Worm (Caenorhabditis elegans) whole organism, L2 larva: ENCODE data around the gene pal-1.

Experiments used
- nhr-23 ChIP-seq: fragments of 150-350 bp; optimal IDR thresholded peaks from 2 replicates; lab custom pipeline; 2014; ENCODE audit warnings: missing biosample characterization, missing genetic modification reagents, missing genetic modification characterization
- nhr-237 ChIP-seq: fragments of 150-350 bp; optimal IDR thresholded peaks from 2 replicates; lab custom pipeline; 2014; ENCODE audit warnings: missing biosample characterization, missing genetic modification characterization
- snpc-4 ChIP-seq: fragments of 150-350 bp; optimal IDR thresholded peaks from 2 replicates; lab custom pipeline; 2014; ENCODE audit warnings: missing biosample characterization, missing genetic modification characterization
- zag-1 ChIP-seq: fragments of 150-350 bp; optimal IDR thresholded peaks from 2 replicates; lab custom pipeline; 2014; ENCODE audit warnings: missing biosample characterization, missing genetic modification characterization
- ztf-11 ChIP-seq: sonication (generic microtip); optimal IDR thresholded peaks from 2 replicates; lab custom pipeline; 2017; ENCODE audit warnings: missing biosample characterization, missing genetic modification characterization

DNA sequence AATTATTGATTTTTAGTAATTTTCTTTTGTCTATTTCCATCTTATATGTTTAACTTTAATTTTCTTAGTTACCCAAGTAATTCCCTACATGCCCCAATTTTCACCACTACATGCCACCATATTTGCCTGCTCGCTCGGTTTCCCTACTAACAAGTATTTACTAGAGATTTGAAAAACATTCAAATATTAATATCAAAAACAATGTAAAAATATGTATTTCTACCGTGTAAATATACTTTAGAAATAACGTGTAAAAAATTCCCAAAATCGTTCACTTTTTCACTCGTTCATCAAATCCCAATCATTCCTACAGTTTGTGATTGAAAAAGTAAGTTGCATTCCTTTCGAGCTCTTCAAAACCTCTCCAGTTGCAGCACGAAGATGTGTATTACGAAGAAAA, 17.2 kb upstream of the pal-1 start, which contains the start of gene F26A1.3:
- TF ChIP-seq snpc-4 (no peak), zag-1 (tag; lab: Kevin White, UChicago) (no peak), ztf-11 (tag; lab: Kevin White, UChicago) (no peak), nhr-23 (tag; lab: Kevin White, UChicago) (no peak), nhr-237 (tag; lab: Kevin White, UChicago) (no peak)
